Worm (Caenorhabditis elegans) whole organism, late embryonic: ENCODE data around the gene nhr-18.

Experiments used
- F13H6.1 ChIP-seq: sonication (generic microtip); optimal IDR thresholded peaks from 2 replicates; lab custom pipeline; 2016; ENCODE audit warnings: missing genetic modification characterization, missing compliant biosample characterization
- K02D7.2 ChIP-seq: sonication (generic microtip); optimal IDR thresholded peaks from 2 replicates; lab custom pipeline; 2017; ENCODE audit warnings: mild to moderate bottlenecking, missing genetic modification characterization, missing compliant biosample characterization
- dve-1 ChIP-seq: sonication (generic microtip); optimal IDR thresholded peaks from 2 replicates; lab custom pipeline; 2017; ENCODE audit warnings: antibody characterized with exemption, mild to moderate bottlenecking, missing genetic modification characterization, missing compliant biosample characterization
- hlh-30 ChIP-seq: sonication (generic microtip); optimal IDR thresholded peaks from 2 replicates; lab custom pipeline; 2017; ENCODE audit warnings: antibody characterized with exemption, missing genetic modification characterization, missing compliant biosample characterization; ENCODE audit not compliant: insufficient read depth
- lim-6 ChIP-seq: sonication (generic microtip); optimal IDR thresholded peaks from 2 replicates; lab custom pipeline; 2016; ENCODE audit warnings: missing genetic modification characterization, missing compliant biosample characterization
- lin-11 ChIP-seq: fragments of 200-800 bp; sonication (Bioruptor generic); optimal IDR thresholded peaks from 2 replicates; lab custom pipeline; 2018; ENCODE audit warnings: mild to moderate bottlenecking, missing genetic modification characterization, missing compliant biosample characterization
- nhr-11 ChIP-seq: fragments of 150-350 bp; optimal IDR thresholded peaks from 2 replicates; lab custom pipeline; 2014; ENCODE audit warnings: missing biosample characterization, missing genetic modification characterization
- nhr-232 ChIP-seq: sonication (generic microtip); optimal IDR thresholded peaks from 2 replicates; lab custom pipeline; 2016; ENCODE audit warnings: missing genetic modification characterization, missing compliant biosample characterization
- pag-3 ChIP-seq: sonication (generic microtip); optimal IDR thresholded peaks from 2 replicates; lab custom pipeline; 2016; ENCODE audit warnings: missing compliant biosample characterization, missing genetic modification characterization, borderline replicate concordance
- sox-2 ChIP-seq: fragments of 200-800 bp; sonication (Bioruptor generic); IDR thresholded peaks from 2 replicates; pipeline ENCODE4 v1.3.6; 2022; ENCODE audit warnings: missing genetic modification reagents, missing genetic modification characterization, missing compliant biosample characterization
- unc-55 ChIP-seq: sonication (generic microtip); optimal IDR thresholded peaks from 2 replicates; lab custom pipeline; 2017; ENCODE audit warnings: missing biosample characterization, missing genetic modification reagents, missing genetic modification characterization
- unc-86 ChIP-seq: sonication (generic microtip); optimal IDR thresholded peaks from 2 replicates; lab custom pipeline; 2016; ENCODE audit warnings: missing genetic modification characterization, missing compliant biosample characterization
- ztf-16 ChIP-seq: sonication (generic microtip); optimal IDR thresholded peaks from 2 replicates; lab custom pipeline; 2017; ENCODE audit warnings: missing genetic modification characterization, missing compliant biosample characterization

- TF ChIP-seq sox-2 (GFP tag; lab: Robert Waterston, UW) (no peak), ztf-16 (tag; lab: Kevin White, UChicago) (no peak), lim-6 (tag; lab: Kevin White, UChicago) (no peak), pag-3 (tag; lab: Kevin White, UChicago) (no peak), unc-55 (GFP tag; lab: Kevin White, UChicago) (no peak), K02D7.2 (tag; lab: Kevin White, UChicago) (no peak), unc-86 (no peak), lin-11 (tag; lab: Kevin White, UChicago) (no peak), F13H6.1 (tag; lab: Kevin White, UChicago) (no peak), nhr-11 (tag; lab: Kevin White, UChicago) (no peak), dve-1 (tag; lab: Kevin White, UChicago) (no peak), hlh-30 (tag; lab: Kevin White, UChicago) (no peak), nhr-232 (tag; lab: Kevin White, UChicago) (no peak)
Observed at ce11 chrV:2238012-2238411, 11.0 kb downstream of the nhr-18 start.
